Fruit fly (Drosophila melanogaster): ENCODE measurements around the gene wam.

The wam gene

DNA sequence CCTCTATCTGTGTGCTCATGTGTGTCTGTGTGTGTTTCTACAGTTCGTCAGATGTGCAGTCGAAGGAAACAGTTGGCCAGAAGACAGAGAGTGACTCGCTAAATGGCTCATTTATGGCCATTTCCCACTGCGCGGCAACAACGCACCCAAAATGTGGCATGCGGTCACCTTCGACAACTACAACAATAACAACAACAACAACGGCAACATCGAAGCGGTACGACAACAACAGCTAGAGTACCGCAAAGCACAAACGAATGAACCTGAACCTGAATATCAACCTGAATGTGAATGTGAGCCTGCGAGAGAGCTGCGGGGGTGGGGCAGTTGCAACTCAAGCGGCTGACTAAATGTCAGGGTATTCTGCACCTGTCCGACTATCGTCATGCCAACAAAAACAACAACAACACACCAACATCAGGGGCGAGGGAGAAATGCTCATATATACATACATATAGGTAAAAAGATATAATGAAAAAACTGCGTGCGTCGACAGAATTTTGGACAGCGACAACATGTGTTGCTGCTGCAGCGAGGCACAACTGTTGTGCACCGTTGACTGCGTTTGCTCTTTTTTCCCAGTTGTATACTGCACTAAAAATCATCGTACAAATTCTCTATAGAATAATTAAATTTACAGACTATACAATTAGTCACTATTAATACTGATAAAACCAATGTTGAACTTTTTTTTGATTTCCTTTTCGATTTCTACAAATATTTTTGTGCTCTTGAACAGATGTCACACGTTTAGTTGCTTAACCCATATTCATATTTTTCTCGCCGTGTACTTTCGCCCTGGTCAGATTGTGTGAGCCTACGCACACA, 12.5 kb upstream of the wam start:
- TF ChIP-seq Eip93F (GFP tag; optimal IDR thresholded peaks at IDR 0.05) (no peak), Hr4 (GFP tag; optimal IDR thresholded peaks at IDR 0.05) (peak; percentile 6), Ets96B (tag; optimal IDR thresholded peaks at IDR 0.05) (peak; percentile 41), svp (GFP tag) (no peak), dsx (GFP tag; optimal IDR thresholded peaks at IDR 0.05; ENCODE audit: poor library complexity, severe bottlenecking) (no peak), esn (GFP tag; optimal IDR thresholded peaks at IDR 0.05) (peak; percentile 70), Gug (GFP tag; IDR thresholded peaks at IDR 0.05) (no peak), OdsH (GFP tag; optimal IDR thresholded peaks at IDR 0.05) (peak; percentile 43), CG8632 (GFP tag; optimal IDR thresholded peaks at IDR 0.05) (peak; percentile 47), vri (GFP tag; optimal IDR thresholded peaks at IDR 0.05) (peak; percentile 8), CG32006 (GFP tag; optimal IDR thresholded peaks at IDR 0.05) (peak; percentile 38), CG11294 (GFP tag; IDR thresholded peaks at IDR 0.05) (no peak), spab (GFP tag; optimal IDR thresholded peaks at IDR 0.05) (no peak), CG15336 (GFP tag; IDR thresholded peaks at IDR 0.05) (peak; percentile 38; the same call in 1 of the 2 replicates), Hr39 (GFP tag; optimal IDR thresholded peaks at IDR 0.05) (peak; percentile 64), CG11762 (GFP tag; optimal IDR thresholded peaks at IDR 0.05; ENCODE audit: insufficient read depth) (no peak), lz (GFP tag; optimal IDR thresholded peaks at IDR 0.05) (peak; percentile 51), CG8319 (GFP tag; optimal IDR thresholded peaks at IDR 0.05) (no peak), Hr38 (GFP tag; optimal IDR thresholded peaks at IDR 0.05) (no peak), Eip75B (GFP tag; optimal IDR thresholded peaks at IDR 0.05) (peak; percentile 35), ss (GFP tag; optimal IDR thresholded peaks at IDR 0.05) (no peak), CG1621 (tag; optimal IDR thresholded peaks at IDR 0.05) (no peak), Met (GFP tag; optimal IDR thresholded peaks at IDR 0.05) (peak; percentile 65), pdm3 (GFP tag; optimal IDR thresholded peaks at IDR 0.05) (peak; percentile 46), fd59A (GFP tag; optimal IDR thresholded peaks at IDR 0.05) (no peak), CG10669 (GFP tag; optimal IDR thresholded peaks at IDR 0.05) (no peak), cyc (GFP tag; optimal IDR thresholded peaks at IDR 0.05) (no peak), net (GFP tag; optimal IDR thresholded peaks at IDR 0.05) (peak; percentile 18), CG34406 (GFP tag; optimal IDR thresholded peaks at IDR 0.05) (peak; percentile 50), Sox15 (GFP tag; optimal IDR thresholded peaks at IDR 0.05) (peak; percentile 13), eg (GFP tag; IDR thresholded peaks at IDR 0.05) (no peak), CG4318 (GFP tag; optimal IDR thresholded peaks at IDR 0.05) (no peak), topi (GFP tag; optimal IDR thresholded peaks at IDR 0.05) (no peak), Sox14 (GFP tag; optimal IDR thresholded peaks at IDR 0.05) (peak; percentile 39), CG7368 (GFP tag; optimal IDR thresholded peaks at IDR 0.05) (no peak), CG9139 (GFP tag; optimal IDR thresholded peaks at IDR 0.05) (no peak), salr (GFP tag; optimal IDR thresholded peaks at IDR 0.05) (no peak), CG6792 (GFP tag; optimal IDR thresholded peaks at IDR 0.05) (peak; percentile 67), Eip78C (GFP tag) (peak; percentile 75), CG3032 (tag; optimal IDR thresholded peaks at IDR 0.05) (no peak), CG6808 (GFP tag; optimal IDR thresholded peaks at IDR 0.05) (no peak), CG8119 (GFP tag; IDR thresholded peaks at IDR 0.05) (no peak), fkh (GFP tag; optimal IDR thresholded peaks at IDR 0.05) (no peak), fd85E (GFP tag; optimal IDR thresholded peaks at IDR 0.05) (no peak), CG6163 (GFP tag; IDR thresholded peaks at IDR 0.05) (peak; percentile 47; the same call in 1 of the 3 replicates), dac (GFP tag; optimal IDR thresholded peaks at IDR 0.05) (no peak), acj6 (GFP tag; optimal IDR thresholded peaks at IDR 0.05) (peak; percentile 55), CG6276 (GFP tag; optimal IDR thresholded peaks at IDR 0.05) (no peak), Blimp-1 (GFP tag; optimal IDR thresholded peaks at IDR 0.05) (no peak), CG31627 (GFP tag; optimal IDR thresholded peaks at IDR 0.05) (peak; percentile 53)

Measured in whole organism, prepupa.